Fruit fly (Drosophila melanogaster): ENCODE results near the gene Edem1.

dm6 chrX:1922765-1923501, 14.3 kb upstream of the Edem1 start, which contains the start of the genes eIF2Bepsilon and Ocrl:
- TF ChIP-seq Hr4 (GFP tag; optimal IDR thresholded peaks at IDR 0.05), result no peak
- no peak for TF ChIP-seq salr (GFP tag; optimal IDR thresholded peaks at IDR 0.05)

Data from whole organism, prepupa.